Worm (Caenorhabditis elegans) whole organism, young adult: ENCODE data around the gene R148.5.

Experiments
- F37B4.10 ChIP-seq: fragments of 200-800 bp; sonication (Bioruptor generic); IDR thresholded peaks from 2 replicates; pipeline ENCODE4 v1.3.6; 2022; ENCODE audit warnings: missing genetic modification characterization, missing compliant biosample characterization
- F49E8.2 ChIP-seq: sonication (generic microtip); optimal IDR thresholded peaks from 3 replicates; lab custom pipeline; 2017; ENCODE audit warnings: missing genetic modification characterization, mild to moderate bottlenecking, missing compliant biosample characterization, antibody characterized with exemption, moderate library complexity; ENCODE audit not compliant: insufficient read depth
- F57A8.1 ChIP-seq: fragments of 200-800 bp; sonication (Bioruptor generic); optimal IDR thresholded peaks from 2 replicates; lab custom pipeline; 2018; ENCODE audit warnings: mild to moderate bottlenecking, missing genetic modification characterization, moderate library complexity, missing compliant biosample characterization
- K11D2.4 ChIP-seq: fragments of 200-800 bp; sonication (Bioruptor generic); IDR thresholded peaks from 2 replicates; pipeline ENCODE4 v1.3.6; 2022; ENCODE audit warnings: missing genetic modification reagents, missing genetic modification characterization, missing compliant biosample characterization
- Y67H2A.10 ChIP-seq: fragments of 200-800 bp; sonication (Bioruptor generic); conservative IDR thresholded peaks from 2 replicates; pipeline ENCODE4 v1.3.6; 2022; ENCODE audit warnings: missing genetic modification reagents, missing genetic modification characterization, missing compliant biosample characterization
- attf-5 ChIP-seq: fragments of 200-800 bp; sonication (Bioruptor generic); optimal IDR thresholded peaks from 2 replicates; lab custom pipeline; 2018; ENCODE audit warnings: mild to moderate bottlenecking, missing genetic modification characterization, missing compliant biosample characterization
- attf-6 ChIP-seq: fragments of 200-800 bp; sonication (Bioruptor generic); IDR thresholded peaks from 2 replicates; pipeline ENCODE4 v1.3.6; 2022; ENCODE audit warnings: missing genetic modification reagents, missing genetic modification characterization, missing compliant biosample characterization
- cebp-1 ChIP-seq, 2 experiments: fragments of 200-800 bp in 1 of 2; sonication (Bioruptor generic) in 1 of 2; sonication (generic microtip) in 1 of 2; IDR thresholded peaks in 1 of 2; optimal IDR thresholded peaks in 1 of 2; 2 replicates each; pipeline versions ENCODE4 v1.3.6 to Lab custom; 2017 to 2022; ENCODE audit warnings: missing compliant biosample characterization in 2 of 2, missing genetic modification characterization in 2 of 2, mild to moderate bottlenecking in 1 of 2, missing genetic modification reagents in 1 of 2, moderate library complexity in 1 of 2
- ceh-100 ChIP-seq: fragments of 200-800 bp; sonication (Bioruptor generic); IDR thresholded peaks from 2 replicates; pipeline ENCODE4 v1.3.6; 2022; ENCODE audit warnings: missing genetic modification reagents, missing genetic modification characterization, missing compliant biosample characterization
- ceh-27 ChIP-seq: fragments of 200-800 bp; sonication (Bioruptor generic); optimal IDR thresholded peaks from 2 replicates; lab custom pipeline; 2018; ENCODE audit warnings: mild to moderate bottlenecking, missing genetic modification characterization, moderate library complexity, missing compliant biosample characterization
- ceh-91 ChIP-seq: fragments of 200-800 bp; sonication (Bioruptor generic); IDR thresholded peaks from 2 replicates; pipeline ENCODE4 v1.3.6; 2022; ENCODE audit warnings: missing genetic modification reagents, missing genetic modification characterization, missing compliant biosample characterization
- chd-7 ChIP-seq: sonication (generic microtip); optimal IDR thresholded peaks from 2 replicates; lab custom pipeline; 2016; ENCODE audit warnings: mild to moderate bottlenecking, missing genetic modification characterization, moderate library complexity, missing compliant biosample characterization
- dox-1 ChIP-seq: fragments of 200-800 bp; sonication (Bioruptor generic); IDR thresholded peaks from 2 replicates; pipeline ENCODE4 v1.3.6; 2022; ENCODE audit warnings: missing genetic modification reagents, missing genetic modification characterization, missing compliant biosample characterization
- ekl-4 ChIP-seq: fragments of 200-800 bp; sonication (Bioruptor generic); IDR thresholded peaks from 2 replicates; pipeline ENCODE4 v1.3.6; 2022; ENCODE audit warnings: missing genetic modification reagents, missing genetic modification characterization, missing compliant biosample characterization
- him-1 ChIP-seq: sonication (generic microtip); optimal IDR thresholded peaks from 2 replicates; lab custom pipeline; 2016; ENCODE audit warnings: missing genotype, missing genetic modification reagents, missing genetic modification characterization, missing compliant biosample characterization
- hlh-26 ChIP-seq: fragments of 200-800 bp; sonication (Bioruptor generic); conservative IDR thresholded peaks from 2 replicates; pipeline ENCODE4 v1.3.6; 2022; ENCODE audit warnings: missing genetic modification reagents, missing genetic modification characterization, missing compliant biosample characterization
- hmg-1.2 ChIP-seq: fragments of 200-800 bp; sonication (Bioruptor generic); IDR thresholded peaks from 2 replicates; pipeline ENCODE4 v1.3.6; 2022; ENCODE audit warnings: missing genetic modification reagents, missing genetic modification characterization, missing compliant biosample characterization
- let-607 ChIP-seq, 2 experiments: fragments of 200-800 bp in 1 of 2; sonication (Bioruptor generic) in 1 of 2; sonication (generic microtip) in 1 of 2; optimal IDR thresholded peaks; 2 replicates each; lab custom pipeline; 2016 to 2018; ENCODE audit warnings: mild to moderate bottlenecking in 2 of 2, missing compliant biosample characterization in 2 of 2, missing genetic modification characterization in 2 of 2, moderate library complexity in 2 of 2, missing genotype in 1 of 2
- lsy-27 ChIP-seq: sonication (generic microtip); optimal IDR thresholded peaks from 2 replicates; lab custom pipeline; 2017; ENCODE audit warnings: missing genetic modification characterization, mild to moderate bottlenecking, missing compliant biosample characterization, antibody characterized with exemption, missing genotype, borderline replicate concordance; ENCODE audit not compliant: insufficient read depth
- madf-6 ChIP-seq: fragments of 200-800 bp; sonication (Bioruptor generic); IDR thresholded peaks from 2 replicates; pipeline ENCODE4 v1.3.6; 2022; ENCODE audit warnings: missing genetic modification reagents, missing genetic modification characterization, missing compliant biosample characterization
- madf-8 ChIP-seq: fragments of 200-800 bp; sonication (Bioruptor generic); conservative IDR thresholded peaks from 2 replicates; pipeline ENCODE4 v1.3.6; 2022; ENCODE audit warnings: missing genetic modification reagents, missing genetic modification characterization, missing compliant biosample characterization
- nfya-1 ChIP-seq: sonication (generic microtip); optimal IDR thresholded peaks from 2 replicates; lab custom pipeline; 2017; ENCODE audit warnings: antibody characterized with exemption, missing compliant biosample characterization, missing genetic modification characterization, borderline replicate concordance; ENCODE audit not compliant: insufficient read depth
- nhr-120 ChIP-seq: fragments of 200-800 bp; sonication (Bioruptor generic); IDR thresholded peaks from 2 replicates; pipeline ENCODE4 v1.3.6; 2022; ENCODE audit warnings: missing genetic modification characterization, missing compliant biosample characterization
- nhr-80 ChIP-seq: sonication (generic microtip); optimal IDR thresholded peaks from 2 replicates; lab custom pipeline; 2016; ENCODE audit warnings: missing genetic modification characterization, missing compliant biosample characterization
- pbrm-1 ChIP-seq: fragments of 200-800 bp; sonication (Bioruptor generic); IDR thresholded peaks from 2 replicates; pipeline ENCODE4 v1.3.6; 2022; ENCODE audit warnings: missing genetic modification reagents, missing genetic modification characterization, missing compliant biosample characterization
- pha-4 ChIP-seq: fragments of 150-350 bp; sonication (generic microtip); optimal IDR thresholded peaks from 2 replicates; lab custom pipeline; 2014; ENCODE audit warnings: missing biosample characterization, missing genetic modification reagents, missing genetic modification characterization
- repo-1 ChIP-seq: sonication (generic microtip); optimal IDR thresholded peaks from 2 replicates; lab custom pipeline; 2017; ENCODE audit warnings: mild to moderate bottlenecking, missing genetic modification characterization, missing compliant biosample characterization
- rpc-1 ChIP-seq, 2 experiments: fragments of 150-350 bp in 1 of 2; sonication (generic microtip) in 1 of 2; optimal IDR thresholded peaks; 2 replicates each; lab custom pipeline; 2014 to 2018; ENCODE audit warnings: missing biosample characterization in 1 of 2, missing genetic modification characterization in 1 of 2, missing genetic modification reagents in 1 of 2, missing genotype in 1 of 2
- sptf-2 ChIP-seq: fragments of 200-800 bp; sonication (Bioruptor generic); optimal IDR thresholded peaks from 2 replicates; lab custom pipeline; 2018; ENCODE audit warnings: mild to moderate bottlenecking, missing genetic modification characterization, missing compliant biosample characterization
- unc-62 ChIP-seq: fragments of 150-350 bp; optimal IDR thresholded peaks from 2 replicates; lab custom pipeline; 2014; ENCODE audit warnings: missing biosample characterization, missing genetic modification reagents, missing genetic modification characterization
- ztf-6 ChIP-seq: fragments of 200-800 bp; sonication (Bioruptor generic); IDR thresholded peaks from 2 replicates; pipeline ENCODE4 v1.3.6; 2022; ENCODE audit warnings: missing genetic modification reagents, missing genetic modification characterization, missing compliant biosample characterization

R148.5 gene

DNA sequence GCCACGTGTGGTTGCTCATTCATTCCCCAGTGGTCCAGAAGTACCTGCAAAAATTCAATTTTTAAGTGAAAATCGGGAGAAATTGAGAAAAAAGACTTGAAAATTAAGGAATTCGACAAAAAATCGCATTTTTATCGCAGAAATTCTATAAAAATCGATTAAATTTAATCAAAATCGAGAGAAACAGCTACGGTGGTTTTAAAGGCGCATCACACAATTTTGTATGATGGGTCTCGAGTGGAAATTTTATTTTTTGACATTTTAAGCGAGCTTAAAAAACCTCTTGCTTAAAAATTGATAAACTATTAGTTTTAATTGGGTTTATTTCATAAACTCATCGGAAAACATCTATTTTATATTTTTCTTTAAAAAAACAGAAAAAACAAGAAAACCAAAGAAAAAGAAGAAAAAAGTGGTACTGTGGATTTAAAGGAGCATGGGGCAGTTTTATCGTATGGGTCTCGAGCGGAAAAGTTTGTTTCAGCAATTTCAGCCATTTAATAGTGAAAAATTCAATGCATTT lies 38.3 kb upstream of the R148.5 start, which contains the start of gene nipa-1 (continued):
- peak; percentile 6; the same call in 1 of the 2 replicates for TF ChIP-seq ceh-91 (GFP tag; lab: Robert Waterston, UW)
- TF ChIP-seq madf-6 (GFP tag; lab: Robert Waterston, UW), result peak; percentile 92
- TF ChIP-seq repo-1 (tag; lab: Kevin White, UChicago), result no peak
- no peak for TF ChIP-seq lsy-27 (tag; lab: Kevin White, UChicago)
- TF ChIP-seq nhr-120 (GFP tag; lab: Robert Waterston, UW), result no peak
- TF ChIP-seq K11D2.4, result no peak
- TF ChIP-seq attf-6 (GFP tag; lab: Robert Waterston, UW), result no peak
- TF ChIP-seq madf-8 (GFP tag; lab: Robert Waterston, UW), result peak; percentile 74

DNA sequence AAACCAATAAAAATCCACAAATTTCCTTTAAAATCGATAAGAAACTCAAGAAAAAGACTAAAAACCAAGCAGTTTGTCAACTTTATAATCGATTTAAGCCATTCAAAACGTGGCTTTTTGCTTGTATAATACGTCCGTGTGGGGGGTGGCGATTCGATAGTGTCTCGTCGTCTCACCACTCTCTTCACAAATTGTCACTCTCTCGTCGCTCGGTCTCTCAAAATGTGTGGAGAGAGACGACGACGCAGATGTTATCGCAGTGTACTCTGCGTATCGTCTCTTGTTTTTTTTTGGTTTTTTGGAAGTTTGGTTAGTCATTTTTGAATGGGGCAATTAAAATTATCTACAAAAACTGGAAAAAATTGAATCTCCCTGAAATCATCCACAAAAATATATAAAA lies 37.8 kb upstream of the R148.5 start:
- TF ChIP-seq ceh-27 (GFP tag; lab: Kevin White, UChicago), result no peak
- TF ChIP-seq chd-7 (tag; lab: Kevin White, UChicago), result no peak
- peak; percentile 64 for TF ChIP-seq nhr-80 (tag; lab: Kevin White, UChicago)
- TF ChIP-seq attf-5 (GFP tag; lab: Kevin White, UChicago), result peak; percentile 27
- TF ChIP-seq hmg-1.2 (GFP tag; lab: Robert Waterston, UW), result peak; percentile 75; the same call in 1 of the 2 replicates
- TF ChIP-seq ceh-100 (GFP tag; lab: Robert Waterston, UW), result no peak
- TF ChIP-seq cebp-1 (GFP tag; IDR thresholded peaks at IDR 0.05; lab: Robert Waterston, UW), result no peak
- peak; percentile 25 for TF ChIP-seq cebp-1 (tag; optimal IDR thresholded peaks at IDR 0.05; lab: Kevin White, UChicago)
- TF ChIP-seq sptf-2, result no peak
- no peak for TF ChIP-seq F37B4.10 (GFP tag; lab: Robert Waterston, UW)

DNA sequence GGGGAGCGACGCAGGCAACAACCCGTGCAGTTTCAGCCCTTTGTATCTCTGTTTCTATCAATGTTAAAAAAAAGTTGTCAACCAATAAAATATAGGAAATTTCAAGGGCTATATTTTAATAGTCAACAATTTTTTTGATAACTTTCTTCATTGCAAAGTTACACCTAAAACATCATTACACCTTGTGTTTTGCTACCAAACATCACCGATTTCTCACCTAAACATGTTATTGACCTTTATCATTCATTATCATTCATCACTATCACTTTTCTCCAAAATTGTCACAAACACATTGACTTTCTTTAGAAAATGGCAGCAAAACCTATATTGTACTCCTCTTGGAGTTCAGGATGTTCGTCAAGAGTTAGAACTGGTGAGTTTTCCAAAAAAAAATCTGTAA lies 36.4 kb upstream of the R148.5 start, which contains the start of gene Y53G8B.1:
Gene Y53G8B.1 (plus strand): TSS at position 242 of the 400 bp plus-strand sequence.
- no peak for TF ChIP-seq nfya-1
- TF ChIP-seq, all 124 proteins: peak for 0

- TF ChIP-seq him-1 (no peak), hmg-1.2 (GFP tag; lab: Robert Waterston, UW) (peak; percentile 57)
Measured at ce11 chrIII:3136325-3137001, 29.0 kb upstream of the R148.5 start.

DNA sequence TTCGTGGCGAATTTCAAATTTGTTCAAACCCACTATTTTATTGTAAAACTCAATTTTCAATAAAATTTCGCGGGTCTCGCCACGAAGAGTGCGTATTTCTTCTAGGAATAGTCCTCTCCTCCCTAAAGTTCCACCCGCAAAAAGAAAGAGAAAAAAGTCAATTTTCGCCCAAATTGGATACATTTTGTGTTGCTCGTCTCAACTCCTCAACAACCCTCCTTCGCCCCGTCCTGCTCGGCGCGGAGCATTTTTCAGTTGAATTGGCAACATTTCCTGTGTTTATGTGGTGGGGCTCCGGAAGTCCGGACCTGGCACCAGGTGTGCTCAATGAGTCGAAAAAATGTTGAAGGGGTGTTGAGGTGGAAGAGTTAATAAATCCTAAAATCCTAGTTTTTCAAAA lies 27.4 kb upstream of the R148.5 start:
- no peak for TF ChIP-seq attf-6 (GFP tag; lab: Robert Waterston, UW)
- no peak for TF ChIP-seq dox-1
- no peak for TF ChIP-seq hlh-26 (GFP tag; lab: Robert Waterston, UW)
- TF ChIP-seq him-1, result no peak
- TF ChIP-seq madf-6 (GFP tag; lab: Robert Waterston, UW), result no peak
- no peak for TF ChIP-seq ekl-4 (GFP tag; lab: Robert Waterston, UW)
- no peak for TF ChIP-seq K11D2.4
- no peak for TF ChIP-seq hmg-1.2 (GFP tag; lab: Robert Waterston, UW)
- no peak for TF ChIP-seq F57A8.1 (GFP tag; lab: Kevin White, UChicago)
- TF ChIP-seq pbrm-1 (GFP tag; lab: Robert Waterston, UW), result no peak
- TF ChIP-seq ztf-6 (GFP tag; lab: Robert Waterston, UW), result no peak
- TF ChIP-seq let-607 (tag; optimal IDR thresholded peaks at IDR 0.05; lab: Kevin White, UChicago), result no peak
- TF ChIP-seq pha-4 (tag; lab: Kevin White, UChicago), result no peak
- TF ChIP-seq rpc-1 (optimal IDR thresholded peaks at IDR 0.05; lab: Kevin White, UChicago), result no peak
- no peak for TF ChIP-seq rpc-1 (tag; optimal IDR thresholded peaks at IDR 0.05; lab: Kevin White, UChicago)
- TF ChIP-seq Y67H2A.10 (GFP tag; lab: Robert Waterston, UW), result no peak
- no peak for TF ChIP-seq F49E8.2 (tag; lab: Kevin White, UChicago)
- TF ChIP-seq unc-62 (GFP tag; lab: Kevin White, UChicago), result no peak
- TF ChIP-seq, all 124 proteins: peak for 0
